Worm (Caenorhabditis elegans): ENCODE results near the gene T03F7.5.

T03F7.5 gene

DNA sequence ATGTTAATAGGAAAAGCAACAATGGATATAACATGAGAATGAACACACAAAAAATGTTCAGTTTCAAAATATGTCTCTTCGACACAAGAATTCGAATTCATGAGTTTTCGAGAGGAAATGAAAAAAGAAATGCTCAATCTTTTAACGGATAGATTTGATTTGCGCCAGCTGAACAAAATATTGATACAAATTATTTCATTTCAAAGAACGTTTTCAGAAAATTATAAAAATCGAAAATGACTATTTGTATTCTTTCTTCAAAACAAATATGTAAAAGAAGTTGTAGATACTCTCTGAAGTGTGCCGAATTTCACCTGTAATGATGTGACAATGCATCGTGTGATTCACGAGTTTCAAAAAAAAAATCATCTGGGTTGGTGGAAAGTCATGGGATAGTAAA, 2.0 kb upstream of the T03F7.5 start, which contains the start of gene srh-47:
Gene srh-47 (minus strand): TSS at position 101 of the 400 bp plus-strand sequence.
- TF ChIP-seq npax-4 (tag; optimal IDR thresholded peaks at IDR 0.05): no peak
- no peak for TF ChIP-seq dmd-4 (tag; optimal IDR thresholded peaks at IDR 0.05; ENCODE audit: borderline replicate concordance)
- TF ChIP-seq T23F11.4 (GFP tag; optimal IDR thresholded peaks at IDR 0.05): no peak
- no peak for TF ChIP-seq ceh-22 (tag; optimal IDR thresholded peaks at IDR 0.05)
- no peak for TF ChIP-seq C38D4.7 (GFP tag; optimal IDR thresholded peaks at IDR 0.05)
- no peak for TF ChIP-seq ceh-30 (tag; optimal IDR thresholded peaks at IDR 0.05)
- TF ChIP-seq hlh-8 (tag; optimal IDR thresholded peaks at IDR 0.05): no peak
- TF ChIP-seq unc-86 (tag; optimal IDR thresholded peaks at IDR 0.05): no peak
- TF ChIP-seq hlh-30 (tag; optimal IDR thresholded peaks at IDR 0.05; ENCODE audit: insufficient read depth): no peak

DNA sequence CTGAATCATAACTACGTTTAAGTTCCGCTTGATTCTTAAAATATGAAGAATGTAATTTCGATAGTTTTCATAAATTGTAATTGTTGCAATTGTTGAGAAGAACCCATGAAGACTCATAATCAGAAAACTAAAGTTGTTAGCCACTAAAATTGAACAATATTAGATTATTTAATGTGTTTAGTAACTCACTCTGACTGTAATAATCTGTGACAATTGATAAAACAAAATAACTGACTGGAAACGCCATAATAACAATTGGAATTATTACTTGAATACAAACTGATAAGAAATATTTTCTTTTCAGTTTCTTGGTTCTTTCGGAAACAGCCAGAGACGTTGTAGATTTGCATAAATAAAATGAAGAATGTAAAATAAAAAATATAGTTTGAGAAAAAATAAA, 874 bp upstream of the T03F7.5 start:
- TF ChIP-seq hlh-15 (tag; optimal IDR thresholded peaks at IDR 0.05): no peak
- TF ChIP-seq ceh-9 (tag; optimal IDR thresholded peaks at IDR 0.05): no peak

DNA sequence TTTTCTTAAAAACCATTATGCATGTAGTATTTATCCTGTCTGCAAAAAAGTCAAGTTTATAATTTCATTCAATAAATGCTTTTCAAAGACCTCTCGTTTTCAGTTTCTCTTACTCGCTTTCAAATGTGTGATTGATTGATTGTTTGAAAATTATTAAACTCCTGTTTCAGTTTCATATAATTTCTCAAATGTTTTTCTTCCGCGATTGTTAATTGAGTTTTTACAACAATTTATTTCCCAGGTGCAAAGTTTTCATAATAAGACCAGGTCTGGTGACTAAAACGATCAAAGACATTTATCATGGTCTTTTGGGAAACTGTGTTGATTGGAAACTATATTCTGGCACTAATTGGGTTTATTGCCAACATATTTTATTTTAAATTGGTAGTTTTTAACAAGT, 4.1 kb downstream of the T03F7.5 start, which contains the start of gene T03F7.6:
Gene T03F7.6 (plus strand): TSS at position 301 of the 400 bp plus-strand sequence.
- TF ChIP-seq ceh-9 (tag; optimal IDR thresholded peaks at IDR 0.05): no peak
- TF ChIP-seq C08G9.2 (tag; optimal IDR thresholded peaks at IDR 0.05): no peak
- no peak for TF ChIP-seq dve-1 (tag; optimal IDR thresholded peaks at IDR 0.05)
- TF ChIP-seq rnt-1 (tag; optimal IDR thresholded peaks at IDR 0.05): no peak
- TF ChIP-seq ref-2 (tag; optimal IDR thresholded peaks at IDR 0.05): no peak
- TF ChIP-seq hlh-8 (tag; optimal IDR thresholded peaks at IDR 0.05): no peak
- TF ChIP-seq nhr-232 (tag; optimal IDR thresholded peaks at IDR 0.05): no peak
- TF ChIP-seq unc-42 (tag; optimal IDR thresholded peaks at IDR 0.05): no peak
- TF ChIP-seq elt-2 (tag; optimal IDR thresholded peaks at IDR 0.05): no peak
- TF ChIP-seq K02D7.2 (tag; optimal IDR thresholded peaks at IDR 0.05): no peak
- no peak for TF ChIP-seq ceh-22 (tag; optimal IDR thresholded peaks at IDR 0.05)
- TF ChIP-seq ceh-34 (tag; optimal IDR thresholded peaks at IDR 0.05): no peak
- no peak for TF ChIP-seq ahr-1 (tag; optimal IDR thresholded peaks at IDR 0.05)
- no peak for TF ChIP-seq nfya-1 (tag; optimal IDR thresholded peaks at IDR 0.05)
- no peak for TF ChIP-seq ceh-48 (tag; optimal IDR thresholded peaks at IDR 0.05)
- TF ChIP-seq Y22D7AL.16 (tag; optimal IDR thresholded peaks at IDR 0.05): no peak
- TF ChIP-seq T23F11.4 (GFP tag; optimal IDR thresholded peaks at IDR 0.05): no peak
- no peak for TF ChIP-seq ceh-2 (tag; optimal IDR thresholded peaks at IDR 0.05)
- no peak for TF ChIP-seq ttx-3 (tag; optimal IDR thresholded peaks at IDR 0.05)

DNA sequence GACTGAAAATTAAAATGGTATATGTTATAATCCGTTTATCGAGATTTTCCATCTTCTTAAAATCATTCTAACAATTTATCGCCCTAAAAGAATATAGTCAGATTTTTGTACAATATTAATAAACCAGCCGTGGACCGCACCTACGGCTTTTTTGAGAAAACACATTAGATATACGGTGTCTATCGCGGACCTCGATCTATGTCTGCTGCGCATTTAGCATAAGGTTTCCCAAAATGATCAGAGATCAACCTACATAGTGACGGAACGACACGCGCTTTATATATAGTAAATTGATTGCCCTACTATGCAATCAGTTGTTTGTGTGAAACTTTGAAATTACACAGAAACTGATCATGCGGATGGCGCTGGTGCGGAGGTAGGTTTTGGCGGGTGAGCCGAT, 5.8 kb downstream of the T03F7.5 start:
- no peak for TF ChIP-seq dmd-4 (tag; optimal IDR thresholded peaks at IDR 0.05; ENCODE audit: borderline replicate concordance)
- no peak for TF ChIP-seq ceh-9 (tag; optimal IDR thresholded peaks at IDR 0.05)
- TF ChIP-seq ttx-3 (tag; optimal IDR thresholded peaks at IDR 0.05): no peak

DNA sequence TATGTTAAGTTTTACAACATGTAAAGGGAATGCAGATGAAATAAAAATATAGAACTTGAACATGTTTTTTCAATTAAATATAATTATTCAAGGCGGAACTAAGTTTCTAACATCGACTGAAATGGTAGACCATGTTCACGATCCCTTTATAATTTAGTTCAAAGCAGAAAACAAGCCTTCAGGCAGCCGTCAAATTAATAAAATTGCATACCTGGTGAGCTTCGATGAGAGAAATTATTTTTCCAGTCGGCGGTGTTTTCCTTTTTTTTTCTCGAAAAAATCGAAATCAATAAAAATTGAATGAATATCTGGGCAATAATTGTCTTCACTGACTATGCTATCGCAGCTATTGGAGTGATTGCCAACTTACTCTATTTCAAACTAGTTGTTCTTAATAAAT, 7.6 kb downstream of the T03F7.5 start, which contains the start of gene C03E10.1:
Gene C03E10.1 (plus strand): TSS at position 301 of the 400 bp plus-strand sequence.
- no peak for TF ChIP-seq ceh-14 (tag; optimal IDR thresholded peaks at IDR 0.05)
- no peak for TF ChIP-seq lin-11 (tag; optimal IDR thresholded peaks at IDR 0.05)
- TF ChIP-seq nfya-1 (tag; optimal IDR thresholded peaks at IDR 0.05): no peak
- TF ChIP-seq syd-9 (tag; optimal IDR thresholded peaks at IDR 0.05): no peak
- no peak for TF ChIP-seq C08G9.2 (tag; optimal IDR thresholded peaks at IDR 0.05)
- no peak for TF ChIP-seq T23F11.4 (GFP tag; optimal IDR thresholded peaks at IDR 0.05)
- TF ChIP-seq tbx-7 (tag; optimal IDR thresholded peaks at IDR 0.05): no peak
- TF ChIP-seq fax-1 (tag; optimal IDR thresholded peaks at IDR 0.05): no peak
- TF ChIP-seq elt-2 (tag; optimal IDR thresholded peaks at IDR 0.05): no peak
- TF ChIP-seq hlh-30 (tag; optimal IDR thresholded peaks at IDR 0.05; ENCODE audit: insufficient read depth): no peak
- TF ChIP-seq sdc-2 (tag; optimal IDR thresholded peaks at IDR 0.05): no peak
- no peak for TF ChIP-seq pha-2 (tag; optimal IDR thresholded peaks at IDR 0.05)
- no peak for TF ChIP-seq sox-2 (GFP tag; IDR thresholded peaks at IDR 0.05)

Data from whole organism, late embryonic.